Worm (Caenorhabditis elegans): ENCODE results near the gene E01G4.3.

E01G4.3 gene

ce11 chrII:13508607-13509006, 39.2 kb upstream of the E01G4.3 start (continued):
- TF ChIP-seq unc-62 (GFP tag; optimal IDR thresholded peaks at IDR 0.05 in 1 of 2) (peak in 1 of 2 experiments; percentile 77), unc-62 (tag; optimal IDR thresholded peaks at IDR 0.05) (no peak), sdz-12 (GFP tag; optimal IDR thresholded peaks at IDR 0.05) (no peak), ZK337.2 (GFP tag; IDR thresholded peaks at IDR 0.05) (no peak)

- TF ChIP-seq nhr-42 (GFP tag; IDR thresholded peaks at IDR 0.05) (no peak), dve-1 (tag; optimal IDR thresholded peaks at IDR 0.05; ENCODE audit: insufficient read depth) (peak; percentile 36), dmd-9 (GFP tag; IDR thresholded peaks at IDR 0.05) (no peak), vab-7 (GFP tag; IDR thresholded peaks at IDR 0.05) (no peak), F37D6.2 (tag; optimal IDR thresholded peaks at IDR 0.05) (no peak), hlh-11 (tag; optimal IDR thresholded peaks at IDR 0.05) (peak; percentile 52), pqm-1 (tag; optimal IDR thresholded peaks at IDR 0.05) (peak; percentile 65), mxl-3 (GFP tag; optimal IDR thresholded peaks at IDR 0.05) (peak; percentile 27), duxl-1 (tag; optimal IDR thresholded peaks at IDR 0.05; ENCODE audit: poor library complexity) (no peak), dmd-6 (GFP tag; IDR thresholded peaks at IDR 0.05) (peak; percentile 45; the same call in 1 of the 2 replicates), hif-1 (tag; optimal IDR thresholded peaks at IDR 0.05) (no peak), daf-16 (GFP tag; optimal IDR thresholded peaks at IDR 0.05) (no peak), daf-16 (tag; optimal IDR thresholded peaks at IDR 0.05) (peak; percentile 24), F10B5.3 (tag; optimal IDR thresholded peaks at IDR 0.05) (no peak)
Measured at ce11 chrII:13507535-13507934, 38.1 kb upstream of the E01G4.3 start, which contains the start of gene nep-17. Gene nep-17, plus strand, starts transcription at chrII:13507819.

- no peak for TF ChIP-seq hmg-1.1 (GFP tag; IDR thresholded peaks at IDR 0.05)
- TF ChIP-seq nhr-41 (GFP tag; IDR thresholded peaks at IDR 0.05), result no peak
- TF ChIP-seq daf-16 (GFP tag; optimal IDR thresholded peaks at IDR 0.05), result no peak
- TF ChIP-seq daf-16 (tag; optimal IDR thresholded peaks at IDR 0.05), result peak; percentile 41
- peak; percentile 16; the same call in 1 of the 2 replicates for TF ChIP-seq dmd-6 (GFP tag; IDR thresholded peaks at IDR 0.05)
- no peak for TF ChIP-seq Y105C5A.15 (GFP tag; IDR thresholded peaks at IDR 0.05)
- TF ChIP-seq daf-19 (GFP tag; conservative IDR thresholded peaks at IDR 0.05), result no peak
- no peak for TF ChIP-seq snpc-1.2 (GFP tag; IDR thresholded peaks at IDR 0.05)
- no peak for TF ChIP-seq dpl-1 (GFP tag; optimal IDR thresholded peaks at IDR 0.05)
- no peak for TF ChIP-seq zip-2 (tag; optimal IDR thresholded peaks at IDR 0.05)
- no peak for TF ChIP-seq nhr-42 (GFP tag; IDR thresholded peaks at IDR 0.05)
- no peak for TF ChIP-seq ctbp-1 (GFP tag; IDR thresholded peaks at IDR 0.05)
- TF ChIP-seq unc-130 (GFP tag; optimal IDR thresholded peaks at IDR 0.05), result no peak
- no peak for TF ChIP-seq nhr-76 (tag; optimal IDR thresholded peaks at IDR 0.05)
- no peak for TF ChIP-seq nhr-102 (tag; optimal IDR thresholded peaks at IDR 0.05)
- TF ChIP-seq ZK546.5 (tag; optimal IDR thresholded peaks at IDR 0.05), result no peak
- TF ChIP-seq mdl-1 (tag; optimal IDR thresholded peaks at IDR 0.05), result no peak
- peak; percentile 49 for TF ChIP-seq pqm-1 (tag; optimal IDR thresholded peaks at IDR 0.05)
- no peak for TF ChIP-seq tag-97 (GFP tag; IDR thresholded peaks at IDR 0.05)
- TF ChIP-seq mxl-3 (GFP tag; optimal IDR thresholded peaks at IDR 0.05), result no peak
- no peak for TF ChIP-seq lin-1 (GFP tag; IDR thresholded peaks at IDR 0.05)
- no peak for TF ChIP-seq nhr-48 (tag; optimal IDR thresholded peaks at IDR 0.05)
- TF ChIP-seq php-3 (GFP tag; IDR thresholded peaks at IDR 0.05), result no peak
- no peak for TF ChIP-seq lin-39 (tag; optimal IDR thresholded peaks at IDR 0.05)
- no peak for TF ChIP-seq duxl-1 (tag; optimal IDR thresholded peaks at IDR 0.05; ENCODE audit: poor library complexity)
- TF ChIP-seq skn-1 (tag; optimal IDR thresholded peaks at IDR 0.05), result no peak
- TF ChIP-seq D1046.2 (GFP tag; IDR thresholded peaks at IDR 0.05), result no peak
Measured at ce11 chrII:13505977-13506568, 36.7 kb upstream of the E01G4.3 start.
